Worm (Caenorhabditis elegans): Measurements from ENCODE around the gene mbr-1.

ce11 chrX:10675952-10676351 lies 45.9 kb downstream of the mbr-1 start:
- TF ChIP-seq him-1 (tag; optimal IDR thresholded peaks at IDR 0.05), result no peak
- no peak for TF ChIP-seq dao-5 (tag; optimal IDR thresholded peaks at IDR 0.05)
- TF ChIP-seq W03F9.2 (tag; optimal IDR thresholded peaks at IDR 0.05), result no peak

All from whole organism, L4/young adult.